Worm (Caenorhabditis elegans) whole organism, L4 larva: ENCODE results near the gene sart-3.
A peak's percentile ranks its signal among the peaks of the same experiment; 100 is the strongest.

Experiments used
- F26F4.8 ChIP-seq: fragments of 200-800 bp; sonication (Bioruptor generic); conservative IDR thresholded peaks from 2 replicates; pipeline ENCODE4 v1.3.6; 2022; ENCODE audit warnings: missing genetic modification characterization, missing compliant biosample characterization
- F49E8.2 ChIP-seq: sonication (generic microtip); optimal IDR thresholded peaks from 2 replicates; lab custom pipeline; 2016; ENCODE audit warnings: missing compliant biosample characterization, mild to moderate bottlenecking, missing genetic modification characterization, borderline replicate concordance
- T20F7.1 ChIP-seq: fragments of 200-800 bp; sonication (Bioruptor generic); optimal IDR thresholded peaks from 2 replicates; lab custom pipeline; 2018; ENCODE audit warnings: mild to moderate bottlenecking, missing genetic modification characterization, missing compliant biosample characterization
- T26A8.4 ChIP-seq: fragments of 200-800 bp; sonication (Bioruptor generic); IDR thresholded peaks from 2 replicates; pipeline ENCODE4 v1.3.6; 2022; ENCODE audit warnings: missing genetic modification characterization, missing compliant biosample characterization
- Y105C5A.15 ChIP-seq: fragments of 200-800 bp; sonication (Bioruptor generic); IDR thresholded peaks from 2 replicates; pipeline ENCODE4 v1.3.6; 2022; ENCODE audit warnings: missing genetic modification characterization, missing compliant biosample characterization
- ama-1 ChIP-seq: fragments of 150-350 bp; optimal IDR thresholded peaks from 2 replicates; lab custom pipeline; 2014; ENCODE audit warnings: inconsistent platforms, mixed read lengths
- arid-1 ChIP-seq: fragments of 200-800 bp; sonication (Bioruptor generic); conservative IDR thresholded peaks from 2 replicates; pipeline ENCODE4 v1.3.6; 2022; ENCODE audit warnings: missing genetic modification reagents, missing genetic modification characterization, missing compliant biosample characterization
- ceh-32 ChIP-seq: sonication (generic microtip); optimal IDR thresholded peaks from 2 replicates; lab custom pipeline; 2016; ENCODE audit warnings: mild to moderate bottlenecking, missing genetic modification characterization, missing compliant biosample characterization; ENCODE audit not compliant: poor library complexity
- ceh-44 ChIP-seq: fragments of 200-800 bp; sonication (Bioruptor generic); IDR thresholded peaks from 2 replicates; pipeline ENCODE4 v1.3.6; 2022; ENCODE audit warnings: missing genetic modification reagents, missing genetic modification characterization, missing compliant biosample characterization
- ceh-62 ChIP-seq: sonication (generic microtip); optimal IDR thresholded peaks from 2 replicates; lab custom pipeline; 2017; ENCODE audit warnings: missing biosample characterization, missing genetic modification characterization
- cey-2 ChIP-seq: sonication (generic microtip); optimal IDR thresholded peaks from 3 replicates; lab custom pipeline; 2017; ENCODE audit warnings: missing genetic modification characterization, mild to moderate bottlenecking, missing compliant biosample characterization, antibody characterized with exemption, borderline replicate concordance; ENCODE audit not compliant: insufficient read depth
- ctbp-1 ChIP-seq: fragments of 200-800 bp; sonication (Bioruptor generic); IDR thresholded peaks from 2 replicates; pipeline ENCODE4 v1.3.6; 2022; ENCODE audit warnings: missing genetic modification reagents, missing genetic modification characterization, missing compliant biosample characterization
- daf-12 ChIP-seq: fragments of 150-350 bp; optimal IDR thresholded peaks from 2 replicates; lab custom pipeline; 2014; ENCODE audit warnings: missing biosample characterization, missing genetic modification reagents, missing genetic modification characterization
- daf-16 ChIP-seq, 3 experiments: sonication (generic microtip); optimal IDR thresholded peaks; 2 replicates each; lab custom pipeline; 2016 to 2017; ENCODE audit warnings: missing genetic modification characterization in 3 of 3, missing genetic modification reagents in 3 of 3, mild to moderate bottlenecking in 2 of 3, missing compliant biosample characterization in 2 of 3, missing biosample characterization in 1 of 3, moderate library complexity in 1 of 3
- daf-19 ChIP-seq: fragments of 200-800 bp; sonication (Bioruptor generic); conservative IDR thresholded peaks from 2 replicates; pipeline ENCODE4 v1.3.6; 2022; ENCODE audit warnings: missing genetic modification characterization, missing compliant biosample characterization
- daf-8 ChIP-seq: fragments of 200-800 bp; sonication (Bioruptor generic); IDR thresholded peaks from 2 replicates; pipeline ENCODE4 v1.3.6; 2022; ENCODE audit warnings: missing genetic modification characterization, missing compliant biosample characterization
- dmd-8 ChIP-seq: fragments of 200-800 bp; sonication (Bioruptor generic); IDR thresholded peaks from 2 replicates; pipeline ENCODE4 v1.3.6; 2022; ENCODE audit warnings: missing genetic modification characterization, missing compliant biosample characterization
- dmd-9 ChIP-seq: fragments of 200-800 bp; sonication (Bioruptor generic); IDR thresholded peaks from 2 replicates; pipeline ENCODE4 v1.3.6; 2022; ENCODE audit warnings: missing genetic modification reagents, missing genetic modification characterization, missing compliant biosample characterization
- egl-43 ChIP-seq: fragments of 200-800 bp; sonication (Bioruptor generic); IDR thresholded peaks from 2 replicates; pipeline ENCODE4 v1.3.6; 2022; ENCODE audit warnings: missing genetic modification reagents, missing genetic modification characterization, missing compliant biosample characterization
- fos-1 ChIP-seq: fragments of 150-350 bp; optimal IDR thresholded peaks from 2 replicates; lab custom pipeline; 2014; ENCODE audit warnings: missing biosample characterization, missing genetic modification characterization
- gei-8 ChIP-seq: fragments of 200-800 bp; sonication (Bioruptor generic); optimal IDR thresholded peaks from 2 replicates; lab custom pipeline; 2018; ENCODE audit warnings: mild to moderate bottlenecking, missing genetic modification characterization, missing compliant biosample characterization
- hif-1 ChIP-seq, 2 experiments: sonication (generic microtip); optimal IDR thresholded peaks; 2 replicates each; lab custom pipeline; 2016 to 2017; ENCODE audit warnings: missing compliant biosample characterization in 2 of 2, missing genetic modification characterization in 2 of 2, missing genetic modification reagents in 2 of 2, missing genotype in 2 of 2, mild to moderate bottlenecking in 1 of 2
- hlh-11 ChIP-seq: fragments of 200-800 bp; sonication (Bioruptor generic); optimal IDR thresholded peaks from 2 replicates; lab custom pipeline; 2018; ENCODE audit warnings: mild to moderate bottlenecking, missing genetic modification characterization, missing compliant biosample characterization
- hlh-30 ChIP-seq: sonication (generic microtip); optimal IDR thresholded peaks from 2 replicates; lab custom pipeline; 2017; ENCODE audit warnings: antibody characterized with exemption, mild to moderate bottlenecking, missing genetic modification characterization, missing compliant biosample characterization; ENCODE audit not compliant: insufficient read depth
- hmg-1.1 ChIP-seq: fragments of 200-800 bp; sonication (Bioruptor generic); IDR thresholded peaks from 2 replicates; pipeline ENCODE4 v1.3.6; 2022; ENCODE audit warnings: missing genetic modification reagents, missing genetic modification characterization, missing compliant biosample characterization
- jun-1 ChIP-seq: fragments of 150-350 bp; optimal IDR thresholded peaks from 2 replicates; lab custom pipeline; 2014; ENCODE audit warnings: missing biosample characterization, missing genetic modification reagents, missing genetic modification characterization
- lin-1 ChIP-seq: fragments of 200-800 bp; sonication (Bioruptor generic); IDR thresholded peaks from 2 replicates; pipeline ENCODE4 v1.3.6; 2022; ENCODE audit warnings: missing genetic modification reagents, missing genetic modification characterization, missing compliant biosample characterization
- lin-38 ChIP-seq: fragments of 200-800 bp; sonication (Bioruptor generic); IDR thresholded peaks from 2 replicates; pipeline ENCODE4 v1.3.6; 2022; ENCODE audit warnings: missing genetic modification reagents, missing genetic modification characterization, missing compliant biosample characterization
- lir-3 ChIP-seq: sonication (generic microtip); optimal IDR thresholded peaks from 2 replicates; lab custom pipeline; 2016; ENCODE audit warnings: mild to moderate bottlenecking, missing genetic modification characterization, missing compliant biosample characterization
- mdl-1 ChIP-seq, 2 experiments: fragments of 150-350 bp in 1 of 2; sonication (generic microtip) in 1 of 2; optimal IDR thresholded peaks; 2 replicates each; lab custom pipeline; 2014 to 2017; ENCODE audit warnings: missing biosample characterization in 2 of 2, missing genetic modification characterization in 2 of 2
- mdt-29 ChIP-seq: fragments of 200-800 bp; sonication (Bioruptor generic); IDR thresholded peaks from 2 replicates; pipeline ENCODE4 v1.3.6; 2022; ENCODE audit warnings: missing genetic modification reagents, missing genetic modification characterization, missing compliant biosample characterization
- mep-1 ChIP-seq: fragments of 150-350 bp; sonication (generic microtip); optimal IDR thresholded peaks from 3 replicates; lab custom pipeline; 2014; ENCODE audit warnings: missing biosample characterization, missing genetic modification characterization
- mes-2 ChIP-seq: sonication (generic microtip); optimal IDR thresholded peaks from 2 replicates; lab custom pipeline; 2016; ENCODE audit warnings: missing genotype, mild to moderate bottlenecking, missing genetic modification characterization, missing compliant biosample characterization; ENCODE audit not compliant: poor library complexity, severe bottlenecking
- nhr-10 ChIP-seq: fragments of 150-350 bp; optimal IDR thresholded peaks from 2 replicates; lab custom pipeline; 2014; ENCODE audit warnings: missing biosample characterization, missing genetic modification characterization
- nhr-102 ChIP-seq: sonication (generic microtip); optimal IDR thresholded peaks from 2 replicates; lab custom pipeline; 2016; ENCODE audit warnings: mild to moderate bottlenecking, missing genetic modification characterization, moderate library complexity, missing compliant biosample characterization
- nhr-11 ChIP-seq: fragments of 150-350 bp; optimal IDR thresholded peaks from 2 replicates; lab custom pipeline; 2014; ENCODE audit warnings: missing biosample characterization, missing genetic modification characterization
- nhr-111 ChIP-seq: fragments of 200-800 bp; sonication (Bioruptor generic); optimal IDR thresholded peaks from 2 replicates; lab custom pipeline; 2018; ENCODE audit warnings: mild to moderate bottlenecking, missing genetic modification characterization, missing compliant biosample characterization
- nhr-237 ChIP-seq: sonication (generic microtip); optimal IDR thresholded peaks from 2 replicates; lab custom pipeline; 2017; ENCODE audit warnings: missing biosample characterization, missing genetic modification characterization
- nhr-28 ChIP-seq: fragments of 150-350 bp; optimal IDR thresholded peaks from 2 replicates; lab custom pipeline; 2014; ENCODE audit warnings: missing biosample characterization, missing genetic modification characterization
- nhr-48 ChIP-seq: sonication (generic microtip); optimal IDR thresholded peaks from 2 replicates; lab custom pipeline; 2016; ENCODE audit warnings: mild to moderate bottlenecking, missing genetic modification characterization, missing compliant biosample characterization
- nhr-77 ChIP-seq: fragments of 150-350 bp; optimal IDR thresholded peaks from 2 replicates; lab custom pipeline; 2014; ENCODE audit warnings: missing biosample characterization, missing genetic modification characterization
- pha-4 ChIP-seq, 2 experiments: fragments of 150-350 bp in 1 of 2; fragments of 200-800 bp in 1 of 2; sonication (Bioruptor generic) in 1 of 2; IDR thresholded peaks in 1 of 2; optimal IDR thresholded peaks in 1 of 2; 2 replicates each; pipeline versions ENCODE4 v1.3.6 to Lab custom; 2014 to 2022; ENCODE audit warnings: missing genetic modification characterization in 2 of 2, missing genetic modification reagents in 2 of 2, missing biosample characterization in 1 of 2, missing compliant biosample characterization in 1 of 2
- sdz-12 ChIP-seq: fragments of 200-800 bp; sonication (Bioruptor generic); optimal IDR thresholded peaks from 2 replicates; lab custom pipeline; 2018; ENCODE audit warnings: mild to moderate bottlenecking, missing genetic modification characterization, missing compliant biosample characterization
- snpc-4 ChIP-seq: fragments of 150-350 bp; optimal IDR thresholded peaks from 2 replicates; lab custom pipeline; 2014; ENCODE audit warnings: missing biosample characterization, missing genetic modification characterization
- unc-130 ChIP-seq: sonication (generic microtip); optimal IDR thresholded peaks from 2 replicates; lab custom pipeline; 2016; ENCODE audit warnings: missing genetic modification reagents, missing genetic modification characterization, missing compliant biosample characterization
- unc-62 ChIP-seq, 3 experiments: fragments of 150-350 bp in 1 of 3; sonication (generic microtip); optimal IDR thresholded peaks in 2 of 3; peaks in 1 of 3; 1 replicate in 1 of 3; 2 replicates in 2 of 3; lab custom pipeline; 2014 to 2017; ENCODE audit warnings: missing biosample characterization in 3 of 3, missing genetic modification characterization in 3 of 3, missing genetic modification reagents in 3 of 3, missing genotype in 1 of 3
- zag-1 ChIP-seq: fragments of 150-350 bp; optimal IDR thresholded peaks from 2 replicates; lab custom pipeline; 2014; ENCODE audit warnings: missing biosample characterization, missing genetic modification characterization
- zfp-2 ChIP-seq: sonication (generic microtip); optimal IDR thresholded peaks from 2 replicates; lab custom pipeline; 2016; ENCODE audit warnings: mild to moderate bottlenecking, missing genetic modification characterization, missing compliant biosample characterization
- zfp-3 ChIP-seq: fragments of 200-800 bp; sonication (Bioruptor generic); conservative IDR thresholded peaks from 2 replicates; pipeline ENCODE4 v1.3.6; 2022; ENCODE audit warnings: missing genetic modification reagents, missing genetic modification characterization, missing compliant biosample characterization
- zip-11 ChIP-seq: fragments of 200-800 bp; sonication (Bioruptor generic); IDR thresholded peaks from 2 replicates; pipeline ENCODE4 v1.3.6; 2022; ENCODE audit warnings: missing genetic modification characterization, missing compliant biosample characterization

Gene sart-3

ce11 chrIV:11310624-11311023, 22.1 kb downstream of the sart-3 start, which contains the start of gene znf-207:
TSS of gene znf-207 (plus strand) at chrIV:11310972.
- TF ChIP-seq zfp-2 (no peak), T26A8.4 (GFP tag; lab: Robert Waterston, UW) (no peak), ama-1 (lab: Kevin White, UChicago) (no peak), pha-4 (GFP tag; IDR thresholded peaks at IDR 0.05; lab: Robert Waterston, UW) (no peak), pha-4 (tag; optimal IDR thresholded peaks at IDR 0.05; lab: Kevin White, UChicago) (peak; percentile 46), nhr-28 (tag; lab: Kevin White, UChicago) (no peak), zip-11 (GFP tag; lab: Robert Waterston, UW) (no peak), ceh-44 (no peak), nhr-11 (tag; lab: Kevin White, UChicago) (no peak), arid-1 (GFP tag; lab: Robert Waterston, UW) (no peak), daf-12 (tag; lab: Kevin White, UChicago) (no peak), ceh-62 (tag; lab: Kevin White, UChicago) (no peak), daf-19 (GFP tag; lab: Robert Waterston, UW) (no peak), daf-8 (GFP tag; lab: Robert Waterston, UW) (no peak), daf-16 (GFP tag; optimal IDR thresholded peaks at IDR 0.05; lab: Kevin White, UChicago) (no peak), daf-16 (tag; optimal IDR thresholded peaks at IDR 0.05; lab: Kevin White, UChicago) (no peak), mes-2 (peak; percentile 81), nhr-237 (tag; lab: Kevin White, UChicago) (no peak), ceh-32 (no peak), unc-62 (GFP tag; optimal IDR thresholded peaks at IDR 0.05 in 1 of 2; lab: Kevin White, UChicago) (no peak), unc-62 (tag; optimal IDR thresholded peaks at IDR 0.05; lab: Kevin White, UChicago) (no peak), Y105C5A.15 (GFP tag; lab: Robert Waterston, UW) (no peak), nhr-48 (no peak), F26F4.8 (no peak), dmd-8 (no peak), egl-43 (GFP tag; lab: Robert Waterston, UW) (no peak), zag-1 (tag; lab: Kevin White, UChicago) (no peak), mdt-29 (GFP tag; lab: Robert Waterston, UW) (no peak), mdl-1 (tag; optimal IDR thresholded peaks at IDR 0.05; lab: Kevin White, UChicago) (peak in 1 of 2 experiments; percentile 39), lin-1 (GFP tag; lab: Robert Waterston, UW) (no peak), nhr-111 (GFP tag; lab: Kevin White, UChicago) (no peak), dmd-9 (GFP tag; lab: Robert Waterston, UW) (no peak), snpc-4 (tag; lab: Kevin White, UChicago) (no peak), hmg-1.1 (GFP tag; lab: Robert Waterston, UW) (peak; percentile 38; the same call in 1 of the 2 replicates), gei-8 (no peak), hif-1 (tag; optimal IDR thresholded peaks at IDR 0.05; lab: Kevin White, UChicago) (peak in 1 of 2 experiments; percentile 40), hlh-30 (peak; percentile 23), mep-1 (tag; lab: Kevin White, UChicago) (peak; percentile 62), nhr-77 (tag; lab: Kevin White, UChicago) (no peak), unc-130 (GFP tag; lab: Kevin White, UChicago) (no peak), jun-1 (tag; lab: Kevin White, UChicago) (no peak), cey-2 (tag; lab: Kevin White, UChicago) (no peak), F49E8.2 (tag; lab: Kevin White, UChicago) (no peak), sdz-12 (GFP tag; lab: Kevin White, UChicago) (no peak), zfp-3 (GFP tag; lab: Robert Waterston, UW) (no peak), lir-3 (tag; lab: Kevin White, UChicago) (no peak), nhr-10 (tag; lab: Kevin White, UChicago) (no peak), nhr-102 (no peak), hlh-11 (no peak), lin-38 (GFP tag; lab: Robert Waterston, UW) (peak; percentile 53), fos-1 (no peak), T20F7.1 (GFP tag; lab: Kevin White, UChicago) (peak; percentile 11), ctbp-1 (no peak)
